Fruit fly (Drosophila melanogaster) whole organism, embryonic: Measurements from ENCODE around the gene CG16865.
A peak's percentile ranks its signal among the peaks of the same experiment; 100 is the strongest.

Experiments used
- ATbp ChIP-seq: fragments of 200-800 bp; sonication (Bioruptor generic); optimal IDR thresholded peaks from 2 replicates; lab custom pipeline; 2017; ENCODE audit warnings: missing biosample characterization, mild to moderate bottlenecking, missing genetic modification characterization, missing genetic modification reagents
- Adf1 ChIP-seq: fragments of 200-800 bp; sonication (Bioruptor generic); IDR thresholded peaks from 2 replicates; pipeline ENCODE4 v1.3.6; 2022; ENCODE audit warnings: missing biosample characterization, missing genetic modification characterization
- CG11398 ChIP-seq: fragments of 200-800 bp; sonication (Bioruptor generic); optimal IDR thresholded peaks from 2 replicates; lab custom pipeline; 2016; ENCODE audit warnings: missing biosample characterization, missing genetic modification characterization
- CG11504 ChIP-seq: fragments of 200-800 bp; sonication (Bioruptor generic); optimal IDR thresholded peaks from 3 replicates; lab custom pipeline; 2019; ENCODE audit warnings: missing biosample characterization, mild to moderate bottlenecking, missing genetic modification characterization, moderate library complexity
- CG12391 ChIP-seq: fragments of 200-800 bp; sonication (Bioruptor generic); optimal IDR thresholded peaks from 3 replicates; lab custom pipeline; 2018; ENCODE audit warnings: missing biosample characterization, mild to moderate bottlenecking, missing genetic modification characterization, moderate library complexity
- CG12659 ChIP-seq: fragments of 200-800 bp; sonication (Bioruptor generic); optimal IDR thresholded peaks from 3 replicates; lab custom pipeline; 2017; ENCODE audit warnings: mild to moderate bottlenecking, missing biosample characterization, missing genetic modification reagents, missing genetic modification characterization
- CG14014 ChIP-seq: fragments of 200-800 bp; sonication (Bioruptor generic); IDR thresholded peaks from 2 replicates; pipeline ENCODE4 v1.3.6; 2022; ENCODE audit warnings: missing biosample characterization, missing genetic modification characterization
- CG14860 ChIP-seq: fragments of 200-800 bp; sonication (Bioruptor generic); IDR thresholded peaks from 3 replicates; pipeline ENCODE4 v1.3.6; 2022; ENCODE audit warnings: missing biosample characterization, missing genetic modification characterization; ENCODE audit not compliant: partially characterized antibody
- CG15073 ChIP-seq: fragments of 200-800 bp; sonication (Bioruptor generic); optimal IDR thresholded peaks from 2 replicates; lab custom pipeline; 2016; ENCODE audit warnings: missing biosample characterization, missing genetic modification characterization
- CG1602 ChIP-seq: fragments of 200-800 bp; sonication (Bioruptor generic); optimal IDR thresholded peaks from 3 replicates; lab custom pipeline; 2016; ENCODE audit warnings: missing biosample characterization, missing genetic modification characterization
- CG17361 ChIP-seq: fragments of 200-800 bp; sonication (Bioruptor generic); IDR thresholded peaks from 3 replicates; pipeline ENCODE4 v1.3.6; 2022; ENCODE audit warnings: missing biosample characterization, missing genetic modification characterization
- CG18599 ChIP-seq: fragments of 200-800 bp; sonication (Bioruptor generic); optimal IDR thresholded peaks from 3 replicates; lab custom pipeline; 2017; ENCODE audit warnings: missing biosample characterization, missing genetic modification characterization, mild to moderate bottlenecking, moderate library complexity, missing genetic modification reagents
- CG3407 ChIP-seq: fragments of 200-800 bp; sonication (Bioruptor generic); optimal IDR thresholded peaks from 2 replicates; lab custom pipeline; 2018; ENCODE audit warnings: missing biosample characterization, mild to moderate bottlenecking, missing genetic modification characterization
- CG4730 ChIP-seq: fragments of 200-800 bp; sonication (Bioruptor generic); IDR thresholded peaks from 2 replicates; pipeline ENCODE4 v1.3.6; 2022; ENCODE audit warnings: missing biosample characterization, missing genetic modification characterization
- CG5180 ChIP-seq: fragments of 200-800 bp; sonication (Bioruptor generic); optimal IDR thresholded peaks from 3 replicates; lab custom pipeline; 2017; ENCODE audit warnings: missing biosample characterization, missing genetic modification characterization, mild to moderate bottlenecking, moderate library complexity, missing genetic modification reagents
- CG7357 ChIP-seq: fragments of 200-800 bp; sonication (Bioruptor generic); IDR thresholded peaks from 3 replicates; pipeline ENCODE4 v1.3.6; 2022; ENCODE audit warnings: missing biosample characterization, missing genetic modification characterization
- CG7839 ChIP-seq: fragments of 200-800 bp; sonication (Bioruptor generic); optimal IDR thresholded peaks from 3 replicates; lab custom pipeline; 2018; ENCODE audit warnings: missing biosample characterization, mild to moderate bottlenecking, missing genetic modification characterization, moderate library complexity
- CG7928 ChIP-seq: fragments of 200-800 bp; sonication (Bioruptor generic); optimal IDR thresholded peaks from 2 replicates; lab custom pipeline; 2017; ENCODE audit warnings: missing biosample characterization, mild to moderate bottlenecking, missing genetic modification characterization
- Doc3 ChIP-seq: fragments of 200-800 bp; sonication (Bioruptor generic); IDR thresholded peaks from 3 replicates; pipeline ENCODE4 v1.3.6; 2022; ENCODE audit warnings: missing biosample characterization, missing genetic modification characterization; ENCODE audit not compliant: partially characterized antibody
- H15 ChIP-seq: fragments of 200-800 bp; sonication (Bioruptor generic); IDR thresholded peaks from 3 replicates; pipeline ENCODE4 v1.3.6; 2022; ENCODE audit warnings: missing biosample characterization, missing genetic modification characterization
- MESR4 ChIP-seq: fragments of 200-800 bp; sonication (Bioruptor generic); optimal IDR thresholded peaks from 2 replicates; lab custom pipeline; 2018; ENCODE audit warnings: missing biosample characterization, mild to moderate bottlenecking, missing genetic modification characterization, moderate library complexity
- NK7.1 ChIP-seq: fragments of 200-800 bp; sonication (Bioruptor generic); optimal IDR thresholded peaks from 3 replicates; lab custom pipeline; 2016; ENCODE audit warnings: missing biosample characterization, missing genetic modification characterization
- Nf-YB ChIP-seq: fragments of 200-800 bp; sonication (Bioruptor generic); optimal IDR thresholded peaks from 3 replicates; lab custom pipeline; 2019; ENCODE audit warnings: missing biosample characterization, mild to moderate bottlenecking, missing genetic modification characterization, moderate library complexity
- Oaz ChIP-seq: fragments of 200-800 bp; sonication (Bioruptor generic); IDR thresholded peaks from 2 replicates; pipeline ENCODE4 v1.3.6; 2022; ENCODE audit warnings: missing biosample characterization, missing genetic modification characterization
- Pdp1 ChIP-seq, 2 experiments: fragments of 200-800 bp; sonication (Bioruptor generic); optimal IDR thresholded peaks; 3 replicates each; lab custom pipeline; 2016; ENCODE audit warnings: missing biosample characterization in 2 of 2, missing genetic modification characterization in 2 of 2, mild to moderate bottlenecking in 1 of 2, moderate library complexity in 1 of 2
- Side ChIP-seq: fragments of 200-800 bp; sonication (Bioruptor generic); optimal IDR thresholded peaks from 2 replicates; lab custom pipeline; 2016; ENCODE audit warnings: missing biosample characterization, missing genetic modification characterization
- Sox102F ChIP-seq: fragments of 200-800 bp; sonication (Bioruptor generic); optimal IDR thresholded peaks from 2 replicates; lab custom pipeline; 2018; ENCODE audit warnings: missing biosample characterization, mild to moderate bottlenecking, missing genetic modification characterization, moderate library complexity
- Xbp1 ChIP-seq: fragments of 200-800 bp; sonication (Bioruptor generic); optimal IDR thresholded peaks from 3 replicates; lab custom pipeline; 2016; ENCODE audit warnings: missing biosample characterization, mild to moderate bottlenecking, missing genetic modification characterization
- ab ChIP-seq: fragments of 200-800 bp; sonication (Bioruptor generic); optimal IDR thresholded peaks from 2 replicates; lab custom pipeline; 2016; ENCODE audit warnings: missing biosample characterization, missing genetic modification characterization
- ap ChIP-seq: fragments of 200-800 bp; sonication (Bioruptor generic); IDR thresholded peaks from 2 replicates; pipeline ENCODE4 v1.3.6; 2022; ENCODE audit warnings: missing biosample characterization, missing genetic modification characterization
- ase ChIP-seq: fragments of 200-800 bp; sonication (Bioruptor generic); IDR thresholded peaks from 3 replicates; pipeline ENCODE4 v1.3.6; 2022; ENCODE audit warnings: missing biosample characterization, missing genetic modification characterization
- dm ChIP-seq: fragments of 200-800 bp; sonication (Bioruptor generic); optimal IDR thresholded peaks from 3 replicates; lab custom pipeline; 2016; ENCODE audit warnings: missing biosample characterization, missing genetic modification characterization
- eve ChIP-seq, 2 experiments: fragments of >200 bp; optimal IDR thresholded peaks; 2 replicates each; lab custom pipeline; 2017; ENCODE audit warnings: missing biosample characterization in 2 of 2, missing genetic modification characterization in 2 of 2
- ewg ChIP-seq: fragments of 200-800 bp; sonication (Bioruptor generic); optimal IDR thresholded peaks from 3 replicates; lab custom pipeline; 2017; ENCODE audit warnings: mild to moderate bottlenecking, missing biosample characterization, missing genetic modification reagents, missing genetic modification characterization
- gcm2 ChIP-seq: fragments of 200-800 bp; sonication (Bioruptor generic); optimal IDR thresholded peaks from 2 replicates; lab custom pipeline; 2016; ENCODE audit warnings: missing biosample characterization, missing genetic modification characterization
- gfzf ChIP-seq: fragments of 200-800 bp; sonication (Bioruptor generic); optimal IDR thresholded peaks from 2 replicates; lab custom pipeline; 2016; ENCODE audit warnings: missing biosample characterization, mild to moderate bottlenecking, missing genetic modification characterization, moderate library complexity
- lilli ChIP-seq: fragments of 200-800 bp; sonication (Bioruptor generic); optimal IDR thresholded peaks from 3 replicates; lab custom pipeline; 2016; ENCODE audit warnings: missing biosample characterization, missing genetic modification characterization
- lmd ChIP-seq: fragments of 200-800 bp; sonication (Bioruptor generic); IDR thresholded peaks from 2 replicates; pipeline ENCODE4 v1.3.6; 2022; ENCODE audit warnings: missing biosample characterization, missing genetic modification characterization
- lola ChIP-seq, 3 experiments: fragments of >200 bp in 2 of 3; fragments of 200-800 bp in 1 of 3; sonication (Bioruptor generic) in 1 of 3; optimal IDR thresholded peaks; 2 replicates each; lab custom pipeline; 2017 to 2019; ENCODE audit warnings: missing biosample characterization in 3 of 3, missing genetic modification characterization in 3 of 3, mild to moderate bottlenecking in 1 of 3, moderate library complexity in 1 of 3
- phol ChIP-seq: fragments of 200-800 bp; sonication (Bioruptor generic); optimal IDR thresholded peaks from 3 replicates; lab custom pipeline; 2018; ENCODE audit warnings: missing biosample characterization, mild to moderate bottlenecking, missing genetic modification characterization, moderate library complexity
- pros ChIP-seq: fragments of 200-800 bp; sonication (Bioruptor generic); optimal IDR thresholded peaks from 3 replicates; lab custom pipeline; 2019; ENCODE audit warnings: missing biosample characterization, mild to moderate bottlenecking, missing genetic modification characterization, moderate library complexity
- salm ChIP-seq: fragments of 200-800 bp; sonication (Bioruptor generic); optimal IDR thresholded peaks from 2 replicates; lab custom pipeline; 2018; ENCODE audit warnings: missing biosample characterization, mild to moderate bottlenecking, missing genetic modification characterization
- scrt ChIP-seq: fragments of 200-800 bp; sonication (Bioruptor generic); optimal IDR thresholded peaks from 2 replicates; lab custom pipeline; 2018; ENCODE audit warnings: missing biosample characterization, mild to moderate bottlenecking, missing genetic modification characterization, moderate library complexity
- ssp ChIP-seq: fragments of 200-800 bp; sonication (Bioruptor generic); IDR thresholded peaks from 2 replicates; pipeline ENCODE4 v1.3.6; 2022; ENCODE audit warnings: missing biosample characterization, missing genetic modification characterization
- tna ChIP-seq: fragments of 200-800 bp; sonication (Bioruptor generic); IDR thresholded peaks from 2 replicates; pipeline ENCODE4 v1.3.6; 2022; ENCODE audit warnings: missing biosample characterization, missing genetic modification characterization; ENCODE audit not compliant: partially characterized antibody
- ttk ChIP-seq: fragments of 200-800 bp; sonication (Bioruptor generic); IDR thresholded peaks from 2 replicates; pipeline ENCODE4 v2.1.2; 2022; ENCODE audit warnings: missing biosample characterization, missing genetic modification characterization
- wek ChIP-seq: fragments of 200-800 bp; sonication (Bioruptor generic); optimal IDR thresholded peaks from 3 replicates; lab custom pipeline; 2018; ENCODE audit warnings: missing biosample characterization, mild to moderate bottlenecking, missing genetic modification characterization, moderate library complexity

Gene CG16865

dm6 chr2L:13780109-13780947, 31.0 kb upstream of the CG16865 start, which contains the start of the genes CG9008 and p38b (continued):
- TF ChIP-seq ase (GFP tag; lab: Robert Waterston, UW), result no peak; the same call in 2 of the 3 replicates
- TF ChIP-seq lmd (GFP tag; lab: Robert Waterston, UW), result peak; percentile 72
- TF ChIP-seq CG7928 (GFP tag; lab: Kevin White, UChicago), result peak; percentile 49
- peak; percentile 58 for TF ChIP-seq CG4730 (GFP tag; lab: Robert Waterston, UW)
- TF ChIP-seq Adf1 (GFP tag; lab: Robert Waterston, UW), result peak; percentile 23; the same call in 1 of the 2 replicates
- peak; percentile 56 for TF ChIP-seq CG3407 (GFP tag; lab: Kevin White, UChicago)
- peak; percentile 8 for TF ChIP-seq salm (tag; lab: Kevin White, UChicago)
- peak in 1 of 3 experiments; percentile 83 for TF ChIP-seq lola (GFP tag; optimal IDR thresholded peaks at IDR 0.05; lab: Kevin White, UChicago)
- no peak for TF ChIP-seq dm (GFP tag; lab: Kevin White, UChicago)
- TF ChIP-seq phol (tag; lab: Kevin White, UChicago), result peak; percentile 88
- peak; percentile 80 for TF ChIP-seq Sox102F (GFP tag; lab: Kevin White, UChicago)
- TF ChIP-seq ewg (GFP tag; lab: Kevin White, UChicago), result peak; percentile 79
- no peak for TF ChIP-seq CG11398 (GFP tag; lab: Kevin White, UChicago)
- TF ChIP-seq ap, result no peak; the same call in 1 of the 2 replicates
- TF ChIP-seq CG17361 (GFP tag; lab: Robert Waterston, UW), result peak; percentile 97
- peak; percentile 90 for TF ChIP-seq CG12391 (tag; lab: Kevin White, UChicago)
- TF ChIP-seq CG11504 (tag; lab: Kevin White, UChicago), result peak; percentile 92
- TF ChIP-seq ttk, result no peak; the same call in 1 of the 2 replicates
- peak; percentile 70 for TF ChIP-seq MESR4 (GFP tag; lab: Kevin White, UChicago)
- TF ChIP-seq NK7.1, result no peak
- TF ChIP-seq gfzf (GFP tag; lab: Kevin White, UChicago), result peak; percentile 58
- peak; percentile 63 for TF ChIP-seq ssp
- peak; percentile 92 for TF ChIP-seq CG12659 (GFP tag; lab: Kevin White, UChicago)
- no peak for TF ChIP-seq pros (GFP tag; lab: Kevin White, UChicago)
- TF ChIP-seq Nf-YB (GFP tag; lab: Kevin White, UChicago), result peak; percentile 81
- TF ChIP-seq H15 (GFP tag; lab: Robert Waterston, UW), result 0 out of 3 replicates have a peak, but pooled peaks have one; percentile 49
- peak; percentile 58 for TF ChIP-seq ATbp
- no peak for TF ChIP-seq CG14860 (GFP tag; lab: Robert Waterston, UW)
- TF ChIP-seq CG7357 (GFP tag; lab: Robert Waterston, UW), result peak; percentile 39; the same call in 1 of the 3 replicates
- TF ChIP-seq Pdp1 (GFP tag; optimal IDR thresholded peaks at IDR 0.05; lab: Kevin White, UChicago), result peak in 1 of 2 experiments; percentile 48
- no peak for TF ChIP-seq eve (GFP tag; optimal IDR thresholded peaks at IDR 0.05; lab: Kevin White, UChicago)
- no peak for TF ChIP-seq Side (GFP tag; lab: Kevin White, UChicago)
- TF ChIP-seq wek (GFP tag; lab: Kevin White, UChicago), result peak; percentile 52
- peak; percentile 6 for TF ChIP-seq gcm2 (GFP tag; lab: Kevin White, UChicago)
- peak; percentile 93 for TF ChIP-seq CG7839
- TF ChIP-seq CG14014 (GFP tag; lab: Robert Waterston, UW), result peak; percentile 30; the same call in 1 of the 2 replicates
- TF ChIP-seq CG5180 (GFP tag; lab: Kevin White, UChicago), result peak; percentile 62
- TF ChIP-seq Xbp1 (GFP tag; lab: Kevin White, UChicago), result peak; percentile 75
- peak; percentile 70 for TF ChIP-seq lilli
- peak; percentile 45 for TF ChIP-seq tna (GFP tag; lab: Robert Waterston, UW)
- TF ChIP-seq CG15073, result no peak
- peak; percentile 80 for TF ChIP-seq scrt (GFP tag; lab: Kevin White, UChicago)
- no peak for TF ChIP-seq ab
- TF ChIP-seq Doc3 (GFP tag; lab: Robert Waterston, UW), result 0 out of 3 replicates have a peak, but pooled peaks have one; percentile 26
- TF ChIP-seq Oaz (GFP tag; lab: Robert Waterston, UW), result 0 out of 2 replicates have a peak, but pooled peaks have one; percentile 25
- peak; percentile 84 for TF ChIP-seq CG18599
- TF ChIP-seq CG1602 (GFP tag; lab: Kevin White, UChicago), result peak; percentile 62
